Fruit fly (Drosophila melanogaster): ENCODE data around the gene CG11843.

DNA sequence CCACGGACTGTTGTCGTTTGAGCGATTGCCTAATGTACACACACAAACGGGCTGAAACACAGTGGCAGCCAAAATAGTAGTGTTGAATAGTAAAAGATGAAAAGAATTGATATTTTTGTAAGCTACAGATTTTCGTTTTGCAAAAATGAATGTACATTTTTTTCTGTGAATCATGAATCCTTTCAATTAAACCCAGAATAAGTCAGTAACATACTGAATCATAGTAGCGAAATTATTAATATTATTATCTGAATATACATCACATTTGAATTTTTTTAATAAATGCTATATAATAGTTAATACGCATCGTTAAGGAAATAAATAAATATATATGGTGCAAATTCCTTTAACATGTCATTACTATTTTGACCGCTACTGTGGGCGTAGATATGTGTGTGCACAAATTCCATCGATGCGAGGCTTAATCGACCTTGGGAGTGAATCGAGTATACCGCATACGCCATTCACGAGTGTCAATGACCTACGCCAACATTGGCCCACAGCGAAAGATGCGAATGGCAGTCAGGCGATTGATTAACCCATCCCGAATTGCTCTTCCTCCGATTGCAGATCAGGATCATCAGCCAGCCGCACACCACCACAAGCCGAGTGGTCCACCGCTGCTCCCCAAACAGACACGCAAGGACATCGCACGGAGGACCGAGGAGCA is 13.5 kb upstream of the CG11843 start:
- TF ChIP-seq CG8478 (optimal IDR thresholded peaks at IDR 0.05), result no peak
- TF ChIP-seq CTCF (optimal IDR thresholded peaks at IDR 0.05), result no peak

Measured in S2 (cell line).